Worm (Caenorhabditis elegans) whole organism, young adult: Measurements from ENCODE around the gene F47B8.2.

ENCODE experiments used
- B0019.2 ChIP-seq: fragments of 200-800 bp; sonication (Bioruptor generic); conservative IDR thresholded peaks from 2 replicates; pipeline ENCODE4 v1.3.6; 2022; ENCODE audit warnings: missing genetic modification reagents, missing genetic modification characterization, missing compliant biosample characterization
- B0035.1 ChIP-seq: sonication (generic microtip); optimal IDR thresholded peaks from 2 replicates; lab custom pipeline; 2016; ENCODE audit warnings: missing genetic modification characterization, mild to moderate bottlenecking, missing compliant biosample characterization, missing genotype, missing genetic modification reagents
- B0261.1 ChIP-seq: sonication (generic microtip); optimal IDR thresholded peaks from 2 replicates; lab custom pipeline; 2016; ENCODE audit warnings: mild to moderate bottlenecking, missing genetic modification characterization, moderate library complexity, missing compliant biosample characterization
- F22D6.2 ChIP-seq: sonication (generic microtip); optimal IDR thresholded peaks from 2 replicates; lab custom pipeline; 2016; ENCODE audit warnings: mild to moderate bottlenecking, missing genetic modification characterization, missing compliant biosample characterization
- F37B4.10 ChIP-seq: fragments of 200-800 bp; sonication (Bioruptor generic); IDR thresholded peaks from 2 replicates; pipeline ENCODE4 v1.3.6; 2022; ENCODE audit warnings: missing genetic modification characterization, missing compliant biosample characterization
- F55B11.4 ChIP-seq: sonication (generic microtip); optimal IDR thresholded peaks from 2 replicates; lab custom pipeline; 2016; ENCODE audit warnings: missing compliant biosample characterization, missing genetic modification characterization, borderline replicate concordance; ENCODE audit not compliant: insufficient read depth
- Y67H2A.10 ChIP-seq: fragments of 200-800 bp; sonication (Bioruptor generic); conservative IDR thresholded peaks from 2 replicates; pipeline ENCODE4 v1.3.6; 2022; ENCODE audit warnings: missing genetic modification reagents, missing genetic modification characterization, missing compliant biosample characterization
- Y79H2A.3 ChIP-seq: fragments of 200-800 bp; sonication (Bioruptor generic); conservative IDR thresholded peaks from 2 replicates; pipeline ENCODE4 v1.3.6; 2022; ENCODE audit warnings: missing genetic modification reagents, missing genetic modification characterization, missing compliant biosample characterization
- ama-1 ChIP-seq, 3 experiments: fragments of 150-350 bp in 1 of 3; sonication (generic microtip) in 2 of 3; optimal IDR thresholded peaks; 2 replicates each; lab custom pipeline; 2014 to 2018; ENCODE audit warnings: missing biosample characterization in 2 of 3, missing genetic modification characterization in 2 of 3, missing genetic modification reagents in 2 of 3
- aptf-2 ChIP-seq: fragments of 200-800 bp; sonication (Bioruptor generic); conservative IDR thresholded peaks from 2 replicates; pipeline ENCODE4 v1.3.6; 2022; ENCODE audit warnings: missing genetic modification reagents, missing genetic modification characterization, missing compliant biosample characterization
- attf-3 ChIP-seq: fragments of 200-800 bp; sonication (Bioruptor generic); conservative IDR thresholded peaks from 2 replicates; pipeline ENCODE4 v1.3.6; 2022; ENCODE audit warnings: missing genetic modification reagents, missing genetic modification characterization, missing compliant biosample characterization
- attf-5 ChIP-seq: fragments of 200-800 bp; sonication (Bioruptor generic); optimal IDR thresholded peaks from 2 replicates; lab custom pipeline; 2018; ENCODE audit warnings: mild to moderate bottlenecking, missing genetic modification characterization, missing compliant biosample characterization
- attf-6 ChIP-seq: fragments of 200-800 bp; sonication (Bioruptor generic); IDR thresholded peaks from 2 replicates; pipeline ENCODE4 v1.3.6; 2022; ENCODE audit warnings: missing genetic modification reagents, missing genetic modification characterization, missing compliant biosample characterization
- cebp-1 ChIP-seq, 2 experiments: fragments of 200-800 bp in 1 of 2; sonication (Bioruptor generic) in 1 of 2; sonication (generic microtip) in 1 of 2; IDR thresholded peaks in 1 of 2; optimal IDR thresholded peaks in 1 of 2; 2 replicates each; pipeline versions ENCODE4 v1.3.6 to Lab custom; 2017 to 2022; ENCODE audit warnings: missing compliant biosample characterization in 2 of 2, missing genetic modification characterization in 2 of 2, mild to moderate bottlenecking in 1 of 2, missing genetic modification reagents in 1 of 2, moderate library complexity in 1 of 2
- ceh-91 ChIP-seq: fragments of 200-800 bp; sonication (Bioruptor generic); IDR thresholded peaks from 2 replicates; pipeline ENCODE4 v1.3.6; 2022; ENCODE audit warnings: missing genetic modification reagents, missing genetic modification characterization, missing compliant biosample characterization
- dpff-1 ChIP-seq: sonication (generic microtip); optimal IDR thresholded peaks from 2 replicates; lab custom pipeline; 2017; ENCODE audit warnings: mild to moderate bottlenecking, missing genetic modification characterization, missing compliant biosample characterization
- egrh-3 ChIP-seq: fragments of 200-800 bp; sonication (Bioruptor generic); IDR thresholded peaks from 2 replicates; pipeline ENCODE4 v1.3.6; 2022; ENCODE audit warnings: missing genetic modification reagents, missing genetic modification characterization, missing compliant biosample characterization
- ekl-4 ChIP-seq: fragments of 200-800 bp; sonication (Bioruptor generic); IDR thresholded peaks from 2 replicates; pipeline ENCODE4 v1.3.6; 2022; ENCODE audit warnings: missing genetic modification reagents, missing genetic modification characterization, missing compliant biosample characterization
- fkh-3 ChIP-seq: sonication (generic microtip); optimal IDR thresholded peaks from 2 replicates; lab custom pipeline; 2016; ENCODE audit warnings: mild to moderate bottlenecking, missing genetic modification characterization, missing compliant biosample characterization
- gei-17 ChIP-seq: fragments of 200-800 bp; sonication (Bioruptor generic); optimal IDR thresholded peaks from 2 replicates; lab custom pipeline; 2018; ENCODE audit warnings: mild to moderate bottlenecking, missing genetic modification characterization, missing compliant biosample characterization
- hlh-12 ChIP-seq: sonication (generic microtip); optimal IDR thresholded peaks from 2 replicates; lab custom pipeline; 2016; ENCODE audit warnings: missing genetic modification characterization, missing compliant biosample characterization
- hlh-26 ChIP-seq: fragments of 200-800 bp; sonication (Bioruptor generic); conservative IDR thresholded peaks from 2 replicates; pipeline ENCODE4 v1.3.6; 2022; ENCODE audit warnings: missing genetic modification reagents, missing genetic modification characterization, missing compliant biosample characterization
- hmg-1.2 ChIP-seq: fragments of 200-800 bp; sonication (Bioruptor generic); IDR thresholded peaks from 2 replicates; pipeline ENCODE4 v1.3.6; 2022; ENCODE audit warnings: missing genetic modification reagents, missing genetic modification characterization, missing compliant biosample characterization
- hsf-1 ChIP-seq: fragments of 200-800 bp; sonication (Bioruptor generic); IDR thresholded peaks from 2 replicates; pipeline ENCODE4 v1.3.6; 2022; ENCODE audit warnings: missing genetic modification reagents, missing genetic modification characterization, missing compliant biosample characterization
- lin-26 ChIP-seq: fragments of 200-800 bp; sonication (Bioruptor generic); IDR thresholded peaks from 2 replicates; pipeline ENCODE4 v1.3.6; 2022; ENCODE audit warnings: missing genetic modification reagents, missing genetic modification characterization, missing compliant biosample characterization
- mcd-1 ChIP-seq: fragments of 200-800 bp; sonication (Bioruptor generic); IDR thresholded peaks from 2 replicates; pipeline ENCODE4 v1.3.6; 2022; ENCODE audit warnings: missing genetic modification reagents, missing genetic modification characterization, missing compliant biosample characterization
- mel-28 ChIP-seq: sonication (generic microtip); optimal IDR thresholded peaks from 2 replicates; lab custom pipeline; 2016; ENCODE audit warnings: borderline replicate concordance, mild to moderate bottlenecking, missing genetic modification characterization, missing compliant biosample characterization
- nfya-1 ChIP-seq: sonication (generic microtip); optimal IDR thresholded peaks from 2 replicates; lab custom pipeline; 2017; ENCODE audit warnings: antibody characterized with exemption, missing compliant biosample characterization, missing genetic modification characterization, borderline replicate concordance; ENCODE audit not compliant: insufficient read depth
- nhr-80 ChIP-seq: sonication (generic microtip); optimal IDR thresholded peaks from 2 replicates; lab custom pipeline; 2016; ENCODE audit warnings: missing genetic modification characterization, missing compliant biosample characterization
- repo-1 ChIP-seq: sonication (generic microtip); optimal IDR thresholded peaks from 2 replicates; lab custom pipeline; 2017; ENCODE audit warnings: mild to moderate bottlenecking, missing genetic modification characterization, missing compliant biosample characterization
- rpc-1 ChIP-seq, 2 experiments: fragments of 150-350 bp in 1 of 2; sonication (generic microtip) in 1 of 2; optimal IDR thresholded peaks; 2 replicates each; lab custom pipeline; 2014 to 2018; ENCODE audit warnings: missing biosample characterization in 1 of 2, missing genetic modification characterization in 1 of 2, missing genetic modification reagents in 1 of 2, missing genotype in 1 of 2
- snpc-3.4 ChIP-seq: sonication (generic microtip); optimal IDR thresholded peaks from 2 replicates; lab custom pipeline; 2017; ENCODE audit warnings: missing genetic modification characterization, mild to moderate bottlenecking, missing compliant biosample characterization, antibody characterized with exemption, moderate library complexity, missing genotype, missing genetic modification reagents
- sptf-2 ChIP-seq: fragments of 200-800 bp; sonication (Bioruptor generic); optimal IDR thresholded peaks from 2 replicates; lab custom pipeline; 2018; ENCODE audit warnings: mild to moderate bottlenecking, missing genetic modification characterization, missing compliant biosample characterization
- tbp1 ChIP-seq: fragments of 200-800 bp; sonication (Bioruptor generic); optimal IDR thresholded peaks from 2 replicates; lab custom pipeline; 2018; ENCODE audit warnings: mild to moderate bottlenecking, missing genetic modification characterization, missing compliant biosample characterization
- unc-62 ChIP-seq: fragments of 150-350 bp; optimal IDR thresholded peaks from 2 replicates; lab custom pipeline; 2014; ENCODE audit warnings: missing biosample characterization, missing genetic modification reagents, missing genetic modification characterization
- zfh-2 ChIP-seq: fragments of 200-800 bp; sonication (Bioruptor generic); conservative IDR thresholded peaks from 2 replicates; pipeline ENCODE4 v1.3.6; 2022; ENCODE audit warnings: missing genetic modification reagents, missing genetic modification characterization, missing compliant biosample characterization
- ztf-26 ChIP-seq: sonication (generic microtip); optimal IDR thresholded peaks from 2 replicates; lab custom pipeline; 2017; ENCODE audit warnings: missing genetic modification characterization, missing compliant biosample characterization

Gene F47B8.2

DNA sequence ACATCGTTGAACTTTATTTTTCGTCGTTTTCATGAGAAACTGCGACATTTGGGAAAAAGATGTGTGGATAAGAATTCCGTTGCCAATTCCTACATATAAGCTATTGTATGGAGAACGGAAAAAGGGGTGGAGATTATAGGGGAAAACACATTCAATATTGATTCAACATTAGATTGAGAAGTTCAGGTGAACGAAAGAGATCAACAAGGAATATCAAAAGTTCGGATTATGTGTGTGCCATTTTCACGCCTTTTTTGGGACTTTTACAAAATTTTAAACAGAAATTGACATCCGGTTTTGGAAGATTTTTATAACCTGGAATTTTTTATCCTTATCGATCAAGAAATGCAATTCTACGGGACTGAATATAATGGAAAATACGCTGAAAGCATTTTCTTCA lies 11.4 kb upstream of the F47B8.2 start, which contains the start of gene F47B8.5:
TSS of gene F47B8.5 (minus strand) at position 101 of the 400 bp plus-strand sequence.
- TF ChIP-seq F22D6.2 (tag; lab: Kevin White, UChicago), result no peak
- no peak for TF ChIP-seq gei-17 (GFP tag; lab: Kevin White, UChicago)
- TF ChIP-seq F37B4.10 (GFP tag; lab: Robert Waterston, UW), result no peak
- TF ChIP-seq unc-62 (GFP tag; lab: Kevin White, UChicago), result no peak
- TF ChIP-seq B0019.2 (GFP tag; lab: Robert Waterston, UW), result no peak
- no peak for TF ChIP-seq snpc-3.4 (tag; lab: Kevin White, UChicago)
- no peak for TF ChIP-seq dpff-1
- no peak for TF ChIP-seq ekl-4 (GFP tag; lab: Robert Waterston, UW)
- no peak for TF ChIP-seq hlh-26 (GFP tag; lab: Robert Waterston, UW)
- TF ChIP-seq B0261.1 (tag; lab: Kevin White, UChicago), result no peak
- no peak for TF ChIP-seq Y67H2A.10 (GFP tag; lab: Robert Waterston, UW)
- no peak for TF ChIP-seq Y79H2A.3 (GFP tag; lab: Robert Waterston, UW)
- TF ChIP-seq ama-1 (optimal IDR thresholded peaks at IDR 0.05; lab: Kevin White, UChicago), result no peak
- TF ChIP-seq ama-1 (GFP tag; optimal IDR thresholded peaks at IDR 0.05; lab: Kevin White, UChicago), result no peak
- no peak for TF ChIP-seq rpc-1 (optimal IDR thresholded peaks at IDR 0.05; lab: Kevin White, UChicago)
- no peak for TF ChIP-seq rpc-1 (tag; optimal IDR thresholded peaks at IDR 0.05; lab: Kevin White, UChicago)
- no peak for TF ChIP-seq hmg-1.2 (GFP tag; lab: Robert Waterston, UW)
- TF ChIP-seq, all 124 proteins: peak for 0

DNA sequence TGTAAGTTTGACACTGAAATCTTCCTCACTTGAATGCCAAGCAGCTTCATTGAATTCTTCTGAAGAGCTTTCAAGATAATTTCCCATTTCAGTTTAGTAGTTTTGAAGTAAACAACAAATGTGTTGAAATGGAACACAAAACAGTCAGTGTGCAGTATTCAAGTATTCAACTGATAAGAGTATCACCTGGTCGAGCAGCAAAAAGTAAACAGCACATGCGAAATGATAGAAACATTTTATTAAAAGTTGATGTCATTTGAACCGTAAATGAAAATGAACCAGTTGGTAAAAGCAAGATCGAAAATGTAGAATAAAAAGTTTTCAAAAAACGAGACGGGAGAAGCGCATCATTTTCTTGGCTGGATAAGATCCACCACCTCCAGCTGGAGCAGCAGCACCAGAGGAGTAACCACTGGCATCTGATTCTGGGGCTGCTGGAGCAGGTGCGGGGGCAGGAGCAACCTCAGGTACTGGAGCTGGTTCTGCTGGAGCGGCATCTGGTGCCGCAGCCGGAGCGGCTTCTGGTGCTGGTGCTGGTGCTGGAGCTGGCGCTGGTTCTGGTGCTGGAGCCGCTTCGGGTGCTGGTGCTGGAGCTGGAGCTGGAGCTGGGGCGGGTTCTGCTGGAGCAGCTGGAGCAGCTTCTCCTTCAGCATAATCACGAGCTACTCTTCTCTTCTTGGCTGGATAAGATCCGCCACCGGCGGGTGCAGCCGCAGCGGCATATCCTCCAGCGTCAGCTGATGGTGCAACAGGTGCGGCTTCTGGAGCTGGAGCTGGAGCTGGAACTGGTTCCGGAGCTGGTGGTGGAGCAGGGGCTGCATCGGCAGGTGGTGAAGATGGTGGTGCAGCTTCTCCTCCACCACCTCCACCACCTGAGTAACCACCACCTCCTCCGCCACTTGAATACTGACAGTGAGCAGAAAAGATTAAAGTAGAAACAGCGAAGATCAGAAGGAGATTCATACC lies 8.4 kb upstream of the F47B8.2 start, which contains the start of the genes F47B8.4 and F47B8.18:
TSS of gene F47B8.4 (minus strand) at position 172 of the 966 bp plus-strand sequence.
TSS of gene F47B8.18 (minus strand) at position 963 of the 966 bp plus-strand sequence.
- TF ChIP-seq lin-26 (GFP tag; lab: Robert Waterston, UW), result 0 out of 2 replicates have a peak, but pooled peaks have one; percentile 53
- TF ChIP-seq attf-5 (GFP tag; lab: Kevin White, UChicago), result no peak
- peak; percentile 15 for TF ChIP-seq sptf-2 (GFP tag; lab: Kevin White, UChicago)
- no peak for TF ChIP-seq F55B11.4
- 0 out of 2 replicates have a peak, but pooled peaks have one; percentile 15 for TF ChIP-seq cebp-1 (GFP tag; IDR thresholded peaks at IDR 0.05; lab: Robert Waterston, UW)
- no peak for TF ChIP-seq cebp-1 (tag; optimal IDR thresholded peaks at IDR 0.05; lab: Kevin White, UChicago)
- TF ChIP-seq nhr-80, result peak; percentile 56
- peak; percentile 95 for TF ChIP-seq zfh-2 (GFP tag; lab: Robert Waterston, UW)
- TF ChIP-seq egrh-3 (GFP tag; lab: Robert Waterston, UW), result peak; percentile 99
- TF ChIP-seq mcd-1 (GFP tag; lab: Robert Waterston, UW), result peak; percentile 55; the same call in 1 of the 2 replicates
- TF ChIP-seq tbp1 (GFP tag; lab: Kevin White, UChicago), result no peak

DNA sequence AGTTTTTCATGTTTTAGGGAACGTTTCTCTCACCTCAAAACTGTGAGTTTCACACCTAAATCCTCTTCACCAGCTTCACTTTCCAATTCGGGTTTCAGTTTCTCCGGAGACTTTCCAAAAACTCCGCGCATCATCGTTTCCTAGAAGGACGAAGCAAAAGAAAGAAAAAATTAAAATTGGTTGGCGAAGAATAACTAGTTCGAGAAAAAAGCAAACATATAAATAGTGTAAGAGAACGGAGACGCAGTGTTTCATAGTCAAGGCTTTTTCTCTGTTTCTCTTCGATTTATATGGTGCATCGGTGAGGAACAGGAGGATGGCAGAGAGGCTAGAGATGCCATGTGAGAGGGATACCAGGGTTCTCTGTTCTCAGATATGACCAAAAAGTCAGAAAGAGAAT lies 6.3 kb upstream of the F47B8.2 start, which contains the start of gene F47B8.3:
TSS of gene F47B8.3 (minus strand) at position 261 of the 400 bp plus-strand sequence.
- TF ChIP-seq ceh-91 (no peak), ztf-26 (tag; lab: Kevin White, UChicago) (no peak), aptf-2 (GFP tag; lab: Robert Waterston, UW) (no peak), nfya-1 (tag; lab: Kevin White, UChicago) (no peak), mel-28 (tag; lab: Kevin White, UChicago) (no peak), attf-6 (GFP tag; lab: Robert Waterston, UW) (no peak), hsf-1 (GFP tag; lab: Robert Waterston, UW) (no peak), hmg-1.2 (GFP tag; lab: Robert Waterston, UW) (peak; percentile 75; the same call in 1 of the 2 replicates), attf-3 (GFP tag; lab: Robert Waterston, UW) (no peak), fkh-3 (tag; lab: Kevin White, UChicago) (no peak), sptf-2 (GFP tag; lab: Kevin White, UChicago) (no peak), egrh-3 (GFP tag; lab: Robert Waterston, UW) (no peak), cebp-1 (GFP tag; IDR thresholded peaks at IDR 0.05; lab: Robert Waterston, UW) (no peak), cebp-1 (tag; optimal IDR thresholded peaks at IDR 0.05; lab: Kevin White, UChicago) (peak; percentile 70), B0035.1 (tag; lab: Kevin White, UChicago) (no peak), hlh-12 (tag; lab: Kevin White, UChicago) (no peak), repo-1 (no peak)
